Worm (Caenorhabditis elegans) whole organism, young adult: Measurements from ENCODE around the gene Y69A2AR.47.

Experiments
- B0019.2 ChIP-seq: fragments of 200-800 bp; sonication (Bioruptor generic); conservative IDR thresholded peaks from 2 replicates; pipeline ENCODE4 v1.3.6; 2022; ENCODE audit warnings: missing genetic modification reagents, missing genetic modification characterization, missing compliant biosample characterization
- B0336.3 ChIP-seq: fragments of 200-800 bp; sonication (Bioruptor generic); IDR thresholded peaks from 2 replicates; pipeline ENCODE4 v1.3.6; 2022; ENCODE audit warnings: missing genetic modification characterization, missing compliant biosample characterization
- F33H1.4 ChIP-seq: fragments of 200-800 bp; sonication (Bioruptor generic); IDR thresholded peaks from 2 replicates; pipeline ENCODE4 v1.3.6; 2022; ENCODE audit warnings: missing genetic modification reagents, missing genetic modification characterization, missing compliant biosample characterization
- F55B11.4 ChIP-seq: sonication (generic microtip); optimal IDR thresholded peaks from 2 replicates; lab custom pipeline; 2016; ENCODE audit warnings: missing compliant biosample characterization, missing genetic modification characterization, borderline replicate concordance; ENCODE audit not compliant: insufficient read depth
- Y53G8AR.9 ChIP-seq: fragments of 200-800 bp; sonication (Bioruptor generic); conservative IDR thresholded peaks from 2 replicates; pipeline ENCODE4 v1.3.6; 2022; ENCODE audit warnings: missing genetic modification reagents, missing genetic modification characterization, missing compliant biosample characterization
- Y67H2A.10 ChIP-seq: fragments of 200-800 bp; sonication (Bioruptor generic); conservative IDR thresholded peaks from 2 replicates; pipeline ENCODE4 v1.3.6; 2022; ENCODE audit warnings: missing genetic modification reagents, missing genetic modification characterization, missing compliant biosample characterization
- ZK185.1 ChIP-seq: sonication (generic microtip); optimal IDR thresholded peaks from 2 replicates; lab custom pipeline; 2016; ENCODE audit warnings: mild to moderate bottlenecking, missing genetic modification characterization, missing compliant biosample characterization; ENCODE audit not compliant: poor library complexity, severe bottlenecking
- aptf-3 ChIP-seq: fragments of 200-800 bp; sonication (Bioruptor generic); IDR thresholded peaks from 2 replicates; pipeline ENCODE4 v1.3.6; 2022; ENCODE audit warnings: missing genetic modification characterization, missing compliant biosample characterization
- atf-7 ChIP-seq: sonication (generic microtip); optimal IDR thresholded peaks from 2 replicates; lab custom pipeline; 2017; ENCODE audit warnings: mild to moderate bottlenecking, missing genetic modification characterization, missing compliant biosample characterization
- athp-1 ChIP-seq: sonication (generic microtip); optimal IDR thresholded peaks from 2 replicates; lab custom pipeline; 2017; ENCODE audit warnings: mild to moderate bottlenecking, missing genetic modification characterization, missing compliant biosample characterization
- attf-3 ChIP-seq: fragments of 200-800 bp; sonication (Bioruptor generic); conservative IDR thresholded peaks from 2 replicates; pipeline ENCODE4 v1.3.6; 2022; ENCODE audit warnings: missing genetic modification reagents, missing genetic modification characterization, missing compliant biosample characterization
- bed-1 ChIP-seq: fragments of 200-800 bp; sonication (Bioruptor generic); IDR thresholded peaks from 2 replicates; pipeline ENCODE4 v1.3.6; 2022; ENCODE audit warnings: missing genetic modification reagents, missing genetic modification characterization, missing compliant biosample characterization
- ceh-100 ChIP-seq: fragments of 200-800 bp; sonication (Bioruptor generic); IDR thresholded peaks from 2 replicates; pipeline ENCODE4 v1.3.6; 2022; ENCODE audit warnings: missing genetic modification reagents, missing genetic modification characterization, missing compliant biosample characterization
- dox-1 ChIP-seq: fragments of 200-800 bp; sonication (Bioruptor generic); IDR thresholded peaks from 2 replicates; pipeline ENCODE4 v1.3.6; 2022; ENCODE audit warnings: missing genetic modification reagents, missing genetic modification characterization, missing compliant biosample characterization
- dpl-1 ChIP-seq: fragments of 150-350 bp; optimal IDR thresholded peaks from 2 replicates; lab custom pipeline; 2014; ENCODE audit warnings: missing biosample characterization, missing genetic modification reagents, missing genetic modification characterization
- efl-1 ChIP-seq: fragments of 150-350 bp; optimal IDR thresholded peaks from 2 replicates; lab custom pipeline; 2014; ENCODE audit warnings: missing biosample characterization, missing genetic modification reagents, missing genetic modification characterization
- egl-18 ChIP-seq: fragments of 200-800 bp; sonication (Bioruptor generic); IDR thresholded peaks from 2 replicates; pipeline ENCODE4 v1.3.6; 2022; ENCODE audit warnings: missing genetic modification reagents, missing genetic modification characterization, missing compliant biosample characterization
- gei-17 ChIP-seq: fragments of 200-800 bp; sonication (Bioruptor generic); optimal IDR thresholded peaks from 2 replicates; lab custom pipeline; 2018; ENCODE audit warnings: mild to moderate bottlenecking, missing genetic modification characterization, missing compliant biosample characterization
- hmg-1.2 ChIP-seq: fragments of 200-800 bp; sonication (Bioruptor generic); IDR thresholded peaks from 2 replicates; pipeline ENCODE4 v1.3.6; 2022; ENCODE audit warnings: missing genetic modification reagents, missing genetic modification characterization, missing compliant biosample characterization
- hrde-1 ChIP-seq: sonication (generic microtip); optimal IDR thresholded peaks from 2 replicates; lab custom pipeline; 2016; ENCODE audit warnings: missing genetic modification characterization, mild to moderate bottlenecking, missing compliant biosample characterization, moderate library complexity, missing genotype, missing genetic modification reagents, borderline replicate concordance
- lin-26 ChIP-seq: fragments of 200-800 bp; sonication (Bioruptor generic); IDR thresholded peaks from 2 replicates; pipeline ENCODE4 v1.3.6; 2022; ENCODE audit warnings: missing genetic modification reagents, missing genetic modification characterization, missing compliant biosample characterization
- lsl-1 ChIP-seq: fragments of 200-800 bp; sonication (Bioruptor generic); optimal IDR thresholded peaks from 2 replicates; lab custom pipeline; 2018; ENCODE audit warnings: mild to moderate bottlenecking, missing genetic modification characterization, moderate library complexity, missing compliant biosample characterization
- madf-3 ChIP-seq: fragments of 200-800 bp; sonication (Bioruptor generic); IDR thresholded peaks from 2 replicates; pipeline ENCODE4 v1.3.6; 2022; ENCODE audit warnings: missing genetic modification reagents, missing genetic modification characterization, missing compliant biosample characterization
- madf-6 ChIP-seq: fragments of 200-800 bp; sonication (Bioruptor generic); IDR thresholded peaks from 2 replicates; pipeline ENCODE4 v1.3.6; 2022; ENCODE audit warnings: missing genetic modification reagents, missing genetic modification characterization, missing compliant biosample characterization
- madf-8 ChIP-seq: fragments of 200-800 bp; sonication (Bioruptor generic); conservative IDR thresholded peaks from 2 replicates; pipeline ENCODE4 v1.3.6; 2022; ENCODE audit warnings: missing genetic modification reagents, missing genetic modification characterization, missing compliant biosample characterization
- mcd-1 ChIP-seq: fragments of 200-800 bp; sonication (Bioruptor generic); IDR thresholded peaks from 2 replicates; pipeline ENCODE4 v1.3.6; 2022; ENCODE audit warnings: missing genetic modification reagents, missing genetic modification characterization, missing compliant biosample characterization
- mel-28 ChIP-seq: sonication (generic microtip); optimal IDR thresholded peaks from 2 replicates; lab custom pipeline; 2016; ENCODE audit warnings: borderline replicate concordance, mild to moderate bottlenecking, missing genetic modification characterization, missing compliant biosample characterization
- mes-4 ChIP-seq: sonication (generic microtip); optimal IDR thresholded peaks from 2 replicates; lab custom pipeline; 2016; ENCODE audit warnings: missing genotype, missing genetic modification characterization, missing compliant biosample characterization
- nhr-120 ChIP-seq: fragments of 200-800 bp; sonication (Bioruptor generic); IDR thresholded peaks from 2 replicates; pipeline ENCODE4 v1.3.6; 2022; ENCODE audit warnings: missing genetic modification characterization, missing compliant biosample characterization
- nhr-27 ChIP-seq: fragments of 200-800 bp; sonication (Bioruptor generic); optimal IDR thresholded peaks from 2 replicates; lab custom pipeline; 2018; ENCODE audit warnings: mild to moderate bottlenecking, missing genetic modification characterization, moderate library complexity, missing compliant biosample characterization
- nhr-80 ChIP-seq: sonication (generic microtip); optimal IDR thresholded peaks from 2 replicates; lab custom pipeline; 2016; ENCODE audit warnings: missing genetic modification characterization, missing compliant biosample characterization
- pbrm-1 ChIP-seq: fragments of 200-800 bp; sonication (Bioruptor generic); IDR thresholded peaks from 2 replicates; pipeline ENCODE4 v1.3.6; 2022; ENCODE audit warnings: missing genetic modification reagents, missing genetic modification characterization, missing compliant biosample characterization
- rec-8 ChIP-seq, 2 experiments: sonication (generic microtip); optimal IDR thresholded peaks; 2 replicates each; lab custom pipeline; 2016; ENCODE audit warnings: mild to moderate bottlenecking in 2 of 2, missing genetic modification characterization in 2 of 2, missing genetic modification reagents in 2 of 2, missing genotype in 2 of 2, missing biosample characterization in 1 of 2, missing compliant biosample characterization in 1 of 2, moderate library complexity in 1 of 2
- repo-1 ChIP-seq: sonication (generic microtip); optimal IDR thresholded peaks from 2 replicates; lab custom pipeline; 2017; ENCODE audit warnings: mild to moderate bottlenecking, missing genetic modification characterization, missing compliant biosample characterization
- rpc-1 ChIP-seq, 2 experiments: fragments of 150-350 bp in 1 of 2; sonication (generic microtip) in 1 of 2; optimal IDR thresholded peaks; 2 replicates each; lab custom pipeline; 2014 to 2018; ENCODE audit warnings: missing biosample characterization in 1 of 2, missing genetic modification characterization in 1 of 2, missing genetic modification reagents in 1 of 2, missing genotype in 1 of 2
- sdz-38 ChIP-seq: sonication (generic microtip); optimal IDR thresholded peaks from 2 replicates; lab custom pipeline; 2016; ENCODE audit warnings: missing genotype, missing genetic modification characterization, missing compliant biosample characterization
- snpc-1.1 ChIP-seq: sonication (generic microtip); optimal IDR thresholded peaks from 2 replicates; lab custom pipeline; 2017; ENCODE audit warnings: missing genetic modification characterization, mild to moderate bottlenecking, missing compliant biosample characterization, antibody characterized with exemption, moderate library complexity, missing genotype, missing genetic modification reagents; ENCODE audit not compliant: insufficient read depth
- snpc-1.3 ChIP-seq: sonication (generic microtip); optimal IDR thresholded peaks from 2 replicates; lab custom pipeline; 2017; ENCODE audit warnings: missing genetic modification characterization, mild to moderate bottlenecking, missing compliant biosample characterization, antibody characterized with exemption, moderate library complexity, missing genotype, missing genetic modification reagents; ENCODE audit not compliant: insufficient read depth
- snpc-3.4 ChIP-seq: sonication (generic microtip); optimal IDR thresholded peaks from 2 replicates; lab custom pipeline; 2017; ENCODE audit warnings: missing genetic modification characterization, mild to moderate bottlenecking, missing compliant biosample characterization, antibody characterized with exemption, moderate library complexity, missing genotype, missing genetic modification reagents
- tbp1 ChIP-seq: fragments of 200-800 bp; sonication (Bioruptor generic); optimal IDR thresholded peaks from 2 replicates; lab custom pipeline; 2018; ENCODE audit warnings: mild to moderate bottlenecking, missing genetic modification characterization, missing compliant biosample characterization
- tlf-1 ChIP-seq: fragments of 200-800 bp; sonication (Bioruptor generic); optimal IDR thresholded peaks from 2 replicates; lab custom pipeline; 2018; ENCODE audit warnings: mild to moderate bottlenecking, missing genetic modification characterization, missing compliant biosample characterization
- unc-62 ChIP-seq: fragments of 150-350 bp; optimal IDR thresholded peaks from 2 replicates; lab custom pipeline; 2014; ENCODE audit warnings: missing biosample characterization, missing genetic modification reagents, missing genetic modification characterization
- xnd-1 ChIP-seq: sonication (generic microtip); optimal IDR thresholded peaks from 2 replicates; lab custom pipeline; 2016; ENCODE audit warnings: missing genotype, missing genetic modification reagents, missing genetic modification characterization, missing compliant biosample characterization
- zfh-2 ChIP-seq: fragments of 200-800 bp; sonication (Bioruptor generic); conservative IDR thresholded peaks from 2 replicates; pipeline ENCODE4 v1.3.6; 2022; ENCODE audit warnings: missing genetic modification reagents, missing genetic modification characterization, missing compliant biosample characterization
- ztf-25 ChIP-seq: fragments of 200-800 bp; sonication (Bioruptor generic); IDR thresholded peaks from 2 replicates; pipeline ENCODE4 v1.3.6; 2022; ENCODE audit warnings: missing genetic modification reagents, missing genetic modification characterization, missing compliant biosample characterization
- ztf-3 ChIP-seq: fragments of 200-800 bp; sonication (Bioruptor generic); optimal IDR thresholded peaks from 2 replicates; lab custom pipeline; 2018; ENCODE audit warnings: mild to moderate bottlenecking, missing genetic modification characterization, missing compliant biosample characterization

The Y69A2AR.47 gene

DNA sequence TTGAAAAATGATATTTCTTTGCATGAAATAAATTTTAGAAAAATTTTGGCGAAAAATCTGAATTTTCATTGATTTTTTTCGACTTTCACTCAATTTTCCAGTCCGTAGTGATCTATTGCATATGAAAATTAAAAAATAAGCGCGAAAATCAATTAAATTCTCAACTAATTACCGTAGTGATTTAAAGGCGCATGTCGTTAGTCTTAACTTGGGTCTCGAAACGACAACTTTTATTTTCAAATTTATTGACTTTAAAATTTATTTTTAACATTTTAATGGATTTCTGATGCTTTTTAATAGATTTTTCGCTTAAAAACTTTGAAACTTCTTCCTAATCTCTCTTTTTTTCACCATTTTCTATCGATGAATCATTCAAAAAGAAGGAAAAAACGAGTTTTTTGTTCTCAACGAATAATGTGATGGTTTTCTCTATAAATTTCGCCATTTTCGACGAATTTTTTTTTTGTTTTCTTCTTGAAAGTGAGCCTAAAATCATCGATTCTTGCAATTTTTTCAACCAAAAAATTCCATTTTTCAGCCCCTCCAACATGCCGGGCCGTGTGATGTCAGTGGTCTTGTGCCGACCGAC lies 10.1 kb downstream of the Y69A2AR.47 start, which contains the start of gene vamp-7 (continued):
- TF ChIP-seq rpc-1 (optimal IDR thresholded peaks at IDR 0.05; lab: Kevin White, UChicago) (no peak), rpc-1 (tag; optimal IDR thresholded peaks at IDR 0.05; lab: Kevin White, UChicago) (no peak), snpc-1.3 (tag; lab: Kevin White, UChicago) (peak; percentile 51), unc-62 (no peak), pbrm-1 (GFP tag; lab: Robert Waterston, UW) (peak; percentile 44; the same call in 1 of the 2 replicates), snpc-1.1 (tag; lab: Kevin White, UChicago) (no peak), mel-28 (tag; lab: Kevin White, UChicago) (peak; percentile 37), rec-8 (tag; optimal IDR thresholded peaks at IDR 0.05; lab: Kevin White, UChicago) (no peak), mcd-1 (GFP tag; lab: Robert Waterston, UW) (no peak), aptf-3 (GFP tag; lab: Robert Waterston, UW) (no peak), F33H1.4 (peak; percentile 91), atf-7 (tag; lab: Kevin White, UChicago) (no peak), efl-1 (GFP tag; lab: Kevin White, UChicago) (peak; percentile 78), egl-18 (GFP tag; lab: Robert Waterston, UW) (no peak), ztf-25 (GFP tag; lab: Robert Waterston, UW) (0 out of 2 replicates have a peak, but pooled peaks have one; percentile 29), dpl-1 (GFP tag; lab: Kevin White, UChicago) (peak; percentile 55), xnd-1 (peak; percentile 91), B0019.2 (GFP tag; lab: Robert Waterston, UW) (no peak), nhr-80 (tag; lab: Kevin White, UChicago) (no peak), sdz-38 (tag; lab: Kevin White, UChicago) (no peak), mes-4 (tag; lab: Kevin White, UChicago) (no peak), lin-26 (GFP tag; lab: Robert Waterston, UW) (0 out of 2 replicates have a peak, but pooled peaks have one; percentile 14), hrde-1 (tag; lab: Kevin White, UChicago) (peak; percentile 13), bed-1 (GFP tag; lab: Robert Waterston, UW) (0 out of 2 replicates have a peak, but pooled peaks have one; percentile 71), Y53G8AR.9 (GFP tag; lab: Robert Waterston, UW) (no peak), snpc-3.4 (peak; percentile 59), repo-1 (tag; lab: Kevin White, UChicago) (peak; percentile 45), nhr-27 (no peak), gei-17 (GFP tag; lab: Kevin White, UChicago) (no peak), madf-6 (GFP tag; lab: Robert Waterston, UW) (peak; percentile 94), ceh-100 (GFP tag; lab: Robert Waterston, UW) (no peak), B0336.3 (GFP tag; lab: Robert Waterston, UW) (0 out of 2 replicates have a peak, but pooled peaks have one; percentile 15), madf-3 (GFP tag; lab: Robert Waterston, UW) (peak; percentile 56; the same call in 1 of the 2 replicates), hmg-1.2 (peak; percentile 24; the same call in 1 of the 2 replicates), dox-1 (GFP tag; lab: Robert Waterston, UW) (no peak), attf-3 (peak; percentile 55; the same call in 1 of the 2 replicates), lsl-1 (peak; percentile 89), tbp1 (GFP tag; lab: Kevin White, UChicago) (peak; percentile 19), ztf-3 (GFP tag; lab: Kevin White, UChicago) (no peak), madf-8 (GFP tag; lab: Robert Waterston, UW) (peak; percentile 77), F55B11.4 (tag; lab: Kevin White, UChicago) (no peak), tlf-1 (peak; percentile 55), nhr-120 (no peak), ZK185.1 (tag; lab: Kevin White, UChicago) (no peak), zfh-2 (GFP tag; lab: Robert Waterston, UW) (no peak), Y67H2A.10 (no peak), athp-1 (tag; lab: Kevin White, UChicago) (peak; percentile 49)
